Fruit fly (Drosophila melanogaster): Measurements from ENCODE around the gene CG14711.

CG14711 gene

DNA sequence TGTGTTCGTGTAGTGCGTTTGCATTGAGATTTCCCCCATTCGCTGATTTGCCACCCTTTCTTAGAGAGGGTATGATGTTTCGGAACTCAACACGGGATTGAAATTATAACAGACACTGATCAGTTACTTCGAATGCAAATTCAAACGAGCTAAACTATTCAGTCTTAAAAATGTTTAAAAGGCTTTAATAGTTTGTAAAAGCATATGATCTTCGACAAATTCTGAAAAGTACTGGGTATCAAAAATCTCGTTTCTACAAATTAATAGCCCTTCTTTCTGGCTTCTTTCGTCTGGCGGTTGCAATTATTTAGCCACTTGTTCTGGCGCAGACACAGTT, 40.9 kb upstream of the CG14711 start (continued):
- peak; percentile 68 for TF ChIP-seq ind (GFP tag; optimal IDR thresholded peaks at IDR 0.05)
- TF ChIP-seq CG10366 (GFP tag; IDR thresholded peaks at IDR 0.05): peak; percentile 80
- TF ChIP-seq Oaz (GFP tag; IDR thresholded peaks at IDR 0.05): peak; percentile 71
- no peak for TF ChIP-seq CG2202 (tag; optimal IDR thresholded peaks at IDR 0.05)
- peak; percentile 55 for TF ChIP-seq Rx (GFP tag; IDR thresholded peaks at IDR 0.05)
- peak; percentile 60 for TF ChIP-seq CG16863 (GFP tag; optimal IDR thresholded peaks at IDR 0.05)
- TF ChIP-seq CG17612 (GFP tag; IDR thresholded peaks at IDR 0.05): 0 out of 2 replicates have a peak, but pooled peaks have one; percentile 18
- no peak for TF ChIP-seq luna (GFP tag; optimal IDR thresholded peaks at IDR 0.05)
- TF ChIP-seq Eip74EF (GFP tag; optimal IDR thresholded peaks at IDR 0.05): peak in 1 of 2 experiments; percentile 52
- TF ChIP-seq pum (GFP tag; optimal IDR thresholded peaks at IDR 0.05): peak; percentile 65
- peak in 1 of 3 experiments; percentile 23 for TF ChIP-seq lola (GFP tag; optimal IDR thresholded peaks at IDR 0.05)
- TF ChIP-seq Abd-B (GFP tag; optimal IDR thresholded peaks at IDR 0.05): peak; percentile 60
- no peak for TF ChIP-seq CG17186 (GFP tag; optimal IDR thresholded peaks at IDR 0.05)
- TF ChIP-seq scrt (GFP tag; optimal IDR thresholded peaks at IDR 0.05): no peak
- no peak for TF ChIP-seq prd (optimal IDR thresholded peaks at IDR 0.05)
- TF ChIP-seq prd (GFP tag; IDR thresholded peaks at IDR 0.05): peak; percentile 76
- TF ChIP-seq klu (GFP tag; IDR thresholded peaks at IDR 0.05): no peak
- TF ChIP-seq HLH3B (GFP tag; IDR thresholded peaks at IDR 0.05): peak; percentile 75
- TF ChIP-seq kni (GFP tag; optimal IDR thresholded peaks at IDR 0.05): no peak
- TF ChIP-seq pho (GFP tag; optimal IDR thresholded peaks at IDR 0.05): peak; percentile 20
- TF ChIP-seq nmo (GFP tag; optimal IDR thresholded peaks at IDR 0.05): peak; percentile 74
- TF ChIP-seq jumu (GFP tag; optimal IDR thresholded peaks at IDR 0.05): peak; percentile 47
- TF ChIP-seq dimm (GFP tag; IDR thresholded peaks at IDR 0.05): peak; percentile 65
- no peak for TF ChIP-seq CG7963 (GFP tag; IDR thresholded peaks at IDR 0.05; ENCODE audit: partially characterized antibody)
- no peak for TF ChIP-seq C15 (GFP tag; IDR thresholded peaks at IDR 0.05)
- TF ChIP-seq cas (GFP tag; IDR thresholded peaks at IDR 0.05): no peak
- TF ChIP-seq Doc3 (GFP tag; IDR thresholded peaks at IDR 0.05; ENCODE audit: partially characterized antibody): no peak
- no peak for TF ChIP-seq CG11504 (tag; optimal IDR thresholded peaks at IDR 0.05)
- peak; percentile 71 for TF ChIP-seq esg (GFP tag; conservative IDR thresholded peaks at IDR 0.05)
- no peak for TF ChIP-seq CG9797 (GFP tag; optimal IDR thresholded peaks at IDR 0.05)
- TF ChIP-seq peb (GFP tag; IDR thresholded peaks at IDR 0.05): peak; percentile 64
- TF ChIP-seq CG31388 (GFP tag; optimal IDR thresholded peaks at IDR 0.05): peak; percentile 24
- no peak for TF ChIP-seq gro (GFP tag; optimal IDR thresholded peaks at IDR 0.05)
- peak; percentile 62 for TF ChIP-seq az2 (GFP tag; optimal IDR thresholded peaks at IDR 0.05)
- peak; percentile 21 for TF ChIP-seq CG15696 (tag; optimal IDR thresholded peaks at IDR 0.05)
- TF ChIP-seq NfI (GFP tag; optimal IDR thresholded peaks at IDR 0.05): peak; percentile 76
- peak; percentile 29 for TF ChIP-seq CG12104 (GFP tag; optimal IDR thresholded peaks at IDR 0.05)
- no peak for TF ChIP-seq CG9876 (GFP tag; optimal IDR thresholded peaks at IDR 0.05)
- peak; percentile 95 for TF ChIP-seq Drgx (GFP tag; IDR thresholded peaks at IDR 0.05)
- TF ChIP-seq Adf1 (GFP tag; IDR thresholded peaks at IDR 0.05): no peak
- TF ChIP-seq CG7839 (tag; optimal IDR thresholded peaks at IDR 0.05): no peak
- no peak for TF ChIP-seq ham (GFP tag; IDR thresholded peaks at IDR 0.05)
- TF ChIP-seq CG15011 (GFP tag; optimal IDR thresholded peaks at IDR 0.05): no peak
- TF ChIP-seq BEAF-32 (GFP tag; optimal IDR thresholded peaks at IDR 0.05): no peak
- peak; percentile 12 for TF ChIP-seq Nf-YB (GFP tag; optimal IDR thresholded peaks at IDR 0.05)
- peak; percentile 19 for TF ChIP-seq HLH54F (GFP tag; optimal IDR thresholded peaks at IDR 0.05)
- TF ChIP-seq CG10565 (GFP tag; optimal IDR thresholded peaks at IDR 0.05): no peak

Measured in whole organism, embryonic.